Fruit fly (Drosophila melanogaster) whole organism, embryonic: Measurements from ENCODE around the gene Srg3.

Experiments
- Adf1 ChIP-seq: fragments of 200-800 bp; sonication (Bioruptor generic); IDR thresholded peaks from 2 replicates; pipeline ENCODE4 v1.3.6; 2022; ENCODE audit warnings: missing biosample characterization, missing genetic modification characterization
- Asciz ChIP-seq: fragments of 200-800 bp; sonication (Bioruptor generic); optimal IDR thresholded peaks from 2 replicates; lab custom pipeline; 2017; ENCODE audit warnings: missing biosample characterization, mild to moderate bottlenecking, missing genetic modification characterization, missing genetic modification reagents
- BtbVII ChIP-seq: fragments of 200-800 bp; sonication (Bioruptor generic); optimal IDR thresholded peaks from 3 replicates; lab custom pipeline; 2017; ENCODE audit warnings: missing biosample characterization, mild to moderate bottlenecking, missing genetic modification characterization
- Bteb2 ChIP-seq: fragments of 200-800 bp; sonication (Bioruptor generic); optimal IDR thresholded peaks from 2 replicates; lab custom pipeline; 2016; ENCODE audit warnings: missing biosample characterization, missing genetic modification characterization
- CG10543 ChIP-seq: fragments of 200-800 bp; sonication (Bioruptor generic); optimal IDR thresholded peaks from 3 replicates; lab custom pipeline; 2017; ENCODE audit warnings: missing biosample characterization, mild to moderate bottlenecking, missing genetic modification characterization, moderate library complexity
- CG11456 ChIP-seq: fragments of 200-800 bp; sonication (Bioruptor generic); IDR thresholded peaks from 3 replicates; pipeline ENCODE4 v1.3.6; 2022; ENCODE audit warnings: missing biosample characterization, missing genetic modification characterization
- CG11504 ChIP-seq: fragments of 200-800 bp; sonication (Bioruptor generic); optimal IDR thresholded peaks from 3 replicates; lab custom pipeline; 2019; ENCODE audit warnings: missing biosample characterization, mild to moderate bottlenecking, missing genetic modification characterization, moderate library complexity
- CG11696 ChIP-seq: fragments of 200-800 bp; sonication (Bioruptor generic); IDR thresholded peaks from 2 replicates; pipeline ENCODE4 v1.3.6; 2022; ENCODE audit warnings: missing biosample characterization, missing genetic modification characterization
- CG11723 ChIP-seq: fragments of 200-800 bp; sonication (Bioruptor generic); optimal IDR thresholded peaks from 2 replicates; lab custom pipeline; 2017; ENCODE audit warnings: missing biosample characterization, mild to moderate bottlenecking, missing genetic modification characterization
- CG12299 ChIP-seq: fragments of 200-800 bp; sonication (Bioruptor generic); optimal IDR thresholded peaks from 2 replicates; lab custom pipeline; 2018; ENCODE audit warnings: missing biosample characterization, mild to moderate bottlenecking, missing genetic modification characterization
- CG13424 ChIP-seq: fragments of 200-800 bp; sonication (Bioruptor generic); optimal IDR thresholded peaks from 2 replicates; lab custom pipeline; 2019; ENCODE audit warnings: missing biosample characterization, mild to moderate bottlenecking, missing genetic modification characterization, moderate library complexity
- CG14050 ChIP-seq: fragments of 200-800 bp; sonication (Bioruptor generic); IDR thresholded peaks from 3 replicates; pipeline ENCODE4 v1.3.6; 2022; ENCODE audit warnings: missing biosample characterization, missing genetic modification characterization
- CG14667 ChIP-seq: fragments of 200-800 bp; sonication (Bioruptor generic); IDR thresholded peaks from 2 replicates; pipeline ENCODE4 v1.3.6; 2022; ENCODE audit warnings: missing biosample characterization, missing genetic modification characterization
- CG15601 ChIP-seq: fragments of 200-800 bp; sonication (Bioruptor generic); optimal IDR thresholded peaks from 3 replicates; lab custom pipeline; 2019; ENCODE audit warnings: missing biosample characterization, mild to moderate bottlenecking, missing genetic modification characterization, moderate library complexity
- CG17328 ChIP-seq: fragments of 200-800 bp; sonication (Bioruptor generic); IDR thresholded peaks from 2 replicates; pipeline ENCODE4 v1.3.6; 2022; ENCODE audit warnings: missing biosample characterization, missing genetic modification characterization
- CG18619 ChIP-seq: fragments of 200-800 bp; sonication (Bioruptor generic); optimal IDR thresholded peaks from 3 replicates; lab custom pipeline; 2017; ENCODE audit warnings: missing biosample characterization, mild to moderate bottlenecking, missing genetic modification characterization
- CG2678 ChIP-seq: fragments of 200-800 bp; sonication (Bioruptor generic); optimal IDR thresholded peaks from 3 replicates; lab custom pipeline; 2019; ENCODE audit warnings: missing biosample characterization, mild to moderate bottlenecking, missing genetic modification characterization, moderate library complexity
- CG31224 ChIP-seq: fragments of 200-800 bp; sonication (Bioruptor generic); IDR thresholded peaks from 2 replicates; pipeline ENCODE4 v1.3.6; 2022; ENCODE audit warnings: missing biosample characterization, missing genetic modification characterization
- CG31441 ChIP-seq: fragments of 200-800 bp; sonication (Bioruptor generic); IDR thresholded peaks from 2 replicates; pipeline ENCODE4 v1.3.6; 2022; ENCODE audit warnings: missing biosample characterization, missing genetic modification characterization
- CG4404 ChIP-seq: fragments of 200-800 bp; sonication (Bioruptor generic); IDR thresholded peaks from 2 replicates; pipeline ENCODE4 v1.3.6; 2022; ENCODE audit warnings: missing biosample characterization, missing genetic modification characterization
- CG4820 ChIP-seq: fragments of 200-800 bp; sonication (Bioruptor generic); optimal IDR thresholded peaks from 3 replicates; lab custom pipeline; 2016; ENCODE audit warnings: missing biosample characterization, missing genetic modification characterization
- CG5953 ChIP-seq: fragments of 200-800 bp; sonication (Bioruptor generic); IDR thresholded peaks from 2 replicates; pipeline ENCODE4 v1.3.6; 2022; ENCODE audit warnings: missing biosample characterization, missing genetic modification characterization
- CG8765 ChIP-seq: fragments of 200-800 bp; sonication (Bioruptor generic); IDR thresholded peaks from 2 replicates; pipeline ENCODE4 v1.3.6; 2022; ENCODE audit warnings: missing biosample characterization, missing genetic modification characterization
- CG9797 ChIP-seq: fragments of 200-800 bp; sonication (Bioruptor generic); optimal IDR thresholded peaks from 3 replicates; lab custom pipeline; 2018; ENCODE audit warnings: missing biosample characterization, mild to moderate bottlenecking, missing genetic modification characterization
- CTCF ChIP-seq: fragments of 200-800 bp; sonication (Bioruptor generic); optimal IDR thresholded peaks from 2 replicates; lab custom pipeline; 2017; ENCODE audit warnings: missing biosample characterization, mild to moderate bottlenecking, missing genetic modification characterization, moderate library complexity
- Fer1 ChIP-seq: fragments of 200-800 bp; sonication (Bioruptor generic); optimal IDR thresholded peaks from 2 replicates; lab custom pipeline; 2017; ENCODE audit warnings: missing biosample characterization, mild to moderate bottlenecking, missing genetic modification characterization
- H15 ChIP-seq: fragments of 200-800 bp; sonication (Bioruptor generic); IDR thresholded peaks from 3 replicates; pipeline ENCODE4 v1.3.6; 2022; ENCODE audit warnings: missing biosample characterization, missing genetic modification characterization
- HLH54F ChIP-seq: fragments of 200-800 bp; sonication (Bioruptor generic); optimal IDR thresholded peaks from 3 replicates; lab custom pipeline; 2016; ENCODE audit warnings: missing biosample characterization, missing genetic modification characterization
- Hmx ChIP-seq: fragments of 200-800 bp; sonication (Bioruptor generic); optimal IDR thresholded peaks from 2 replicates; lab custom pipeline; 2016; ENCODE audit warnings: missing biosample characterization, missing genetic modification characterization
- ac ChIP-seq: fragments of 200-800 bp; sonication (Bioruptor generic); optimal IDR thresholded peaks from 3 replicates; lab custom pipeline; 2017; ENCODE audit warnings: missing biosample characterization, mild to moderate bottlenecking, missing genetic modification characterization
- bsh ChIP-seq, 2 experiments: fragments of 200-800 bp; sonication (Bioruptor generic); optimal IDR thresholded peaks; 2 replicates each; lab custom pipeline; 2017 to 2018; ENCODE audit warnings: mild to moderate bottlenecking in 2 of 2, missing biosample characterization in 2 of 2, missing genetic modification characterization in 2 of 2, moderate library complexity in 1 of 2
- cg ChIP-seq: fragments of 200-800 bp; sonication (Bioruptor generic); optimal IDR thresholded peaks from 3 replicates; lab custom pipeline; 2019; ENCODE audit warnings: missing biosample characterization, mild to moderate bottlenecking, missing genetic modification characterization, moderate library complexity
- dmrt11E ChIP-seq: fragments of 200-800 bp; sonication (Bioruptor generic); optimal IDR thresholded peaks from 3 replicates; lab custom pipeline; 2018; ENCODE audit warnings: missing biosample characterization, mild to moderate bottlenecking, missing genetic modification characterization, moderate library complexity
- fd64A ChIP-seq: fragments of 200-800 bp; sonication (Bioruptor generic); optimal IDR thresholded peaks from 3 replicates; lab custom pipeline; 2018; ENCODE audit warnings: missing biosample characterization, mild to moderate bottlenecking, missing genetic modification characterization
- gcm ChIP-seq: fragments of 200-800 bp; sonication (Bioruptor generic); optimal IDR thresholded peaks from 2 replicates; lab custom pipeline; 2019; ENCODE audit warnings: missing biosample characterization, mild to moderate bottlenecking, missing genetic modification characterization, moderate library complexity
- gcm2 ChIP-seq: fragments of 200-800 bp; sonication (Bioruptor generic); optimal IDR thresholded peaks from 2 replicates; lab custom pipeline; 2016; ENCODE audit warnings: missing biosample characterization, missing genetic modification characterization
- hth ChIP-seq: fragments of >200 bp; optimal IDR thresholded peaks from 2 replicates; lab custom pipeline; 2017; ENCODE audit warnings: inconsistent platforms
- jigr1 ChIP-seq: fragments of 200-800 bp; sonication (Bioruptor generic); IDR thresholded peaks from 3 replicates; pipeline ENCODE4 v1.3.6; 2022; ENCODE audit warnings: missing biosample characterization, missing genetic modification characterization
- knrl ChIP-seq: fragments of 200-800 bp; sonication (Bioruptor generic); IDR thresholded peaks from 3 replicates; pipeline ENCODE4 v1.3.6; 2022; ENCODE audit warnings: missing biosample characterization, missing genetic modification characterization; ENCODE audit not compliant: partially characterized antibody
- lilli ChIP-seq: fragments of 200-800 bp; sonication (Bioruptor generic); optimal IDR thresholded peaks from 3 replicates; lab custom pipeline; 2016; ENCODE audit warnings: missing biosample characterization, missing genetic modification characterization
- mam ChIP-seq: fragments of 200-800 bp; sonication (Bioruptor generic); optimal IDR thresholded peaks from 3 replicates; lab custom pipeline; 2016; ENCODE audit warnings: missing biosample characterization, missing genetic modification characterization
- mirr ChIP-seq: fragments of 200-800 bp; sonication (Bioruptor generic); optimal IDR thresholded peaks from 3 replicates; lab custom pipeline; 2018; ENCODE audit warnings: missing biosample characterization, mild to moderate bottlenecking, missing genetic modification characterization
- nmo ChIP-seq: fragments of 200-800 bp; sonication (Bioruptor generic); optimal IDR thresholded peaks from 2 replicates; lab custom pipeline; 2018; ENCODE audit warnings: missing biosample characterization, mild to moderate bottlenecking, missing genetic modification characterization, moderate library complexity
- phol ChIP-seq: fragments of 200-800 bp; sonication (Bioruptor generic); optimal IDR thresholded peaks from 3 replicates; lab custom pipeline; 2018; ENCODE audit warnings: missing biosample characterization, mild to moderate bottlenecking, missing genetic modification characterization, moderate library complexity
- ranshi ChIP-seq: fragments of 200-800 bp; sonication (Bioruptor generic); IDR thresholded peaks from 2 replicates; pipeline ENCODE4 v1.3.6; 2022; ENCODE audit warnings: missing biosample characterization, missing genetic modification characterization
- row ChIP-seq: fragments of 200-800 bp; sonication (Bioruptor generic); IDR thresholded peaks from 3 replicates; pipeline ENCODE4 v1.3.6; 2022; ENCODE audit warnings: missing biosample characterization, missing genetic modification characterization
- sob ChIP-seq: fragments of 200-800 bp; sonication (Bioruptor generic); IDR thresholded peaks from 2 replicates; pipeline ENCODE4 v1.3.6; 2022; ENCODE audit warnings: missing biosample characterization, missing genetic modification characterization
- sug ChIP-seq: fragments of 200-800 bp; optimal IDR thresholded peaks from 2 replicates; lab custom pipeline; 2019; ENCODE audit warnings: missing biosample characterization, mild to moderate bottlenecking, missing genetic modification characterization, moderate library complexity
- toy ChIP-seq: fragments of 200-800 bp; sonication (Bioruptor generic); IDR thresholded peaks from 2 replicates; pipeline ENCODE4 v1.3.6; 2022; ENCODE audit warnings: missing biosample characterization, missing genetic modification characterization
- vnd ChIP-seq: fragments of 200-800 bp; sonication (Bioruptor generic); IDR thresholded peaks from 3 replicates; pipeline ENCODE4 v1.3.6; 2022; ENCODE audit warnings: missing biosample characterization, missing genetic modification characterization; ENCODE audit not compliant: partially characterized antibody

The Srg3 gene

DNA sequence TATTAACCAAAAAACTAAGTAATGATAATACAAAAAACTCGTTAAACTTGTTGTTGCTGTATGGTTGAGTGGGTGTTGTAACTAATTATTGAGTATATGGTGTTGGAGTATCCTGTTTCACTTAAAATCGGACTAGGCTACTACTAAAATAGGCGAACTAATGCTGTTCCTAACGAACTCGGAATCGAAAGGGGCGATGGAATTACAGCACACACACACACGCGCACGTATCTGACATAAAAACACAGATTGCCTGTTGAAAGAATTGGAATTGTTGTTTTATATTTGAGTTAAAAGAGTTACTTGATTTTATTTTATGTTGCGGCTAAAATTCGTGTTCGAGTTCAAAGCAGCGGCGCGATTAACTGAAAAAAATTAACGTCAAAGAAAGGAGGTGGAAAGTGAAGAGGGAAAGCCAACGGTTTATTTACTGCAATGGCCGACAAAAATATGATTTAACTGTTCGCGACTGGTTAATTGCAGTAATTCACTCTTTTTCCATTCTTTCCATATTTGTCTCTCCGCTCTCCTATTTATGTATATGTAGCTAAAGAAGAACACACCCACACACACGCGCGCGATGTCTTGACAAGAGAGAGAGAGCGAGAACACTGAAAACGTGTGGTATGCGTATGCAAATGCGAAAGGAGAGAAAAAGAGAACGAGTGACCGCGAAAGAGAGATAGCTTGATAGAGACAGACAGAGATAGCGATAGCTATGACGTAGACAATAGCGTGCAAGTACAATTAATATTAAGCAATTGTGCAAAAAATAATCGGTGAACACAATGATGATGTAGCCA is 41.5 kb upstream of the Srg3 start (continued):
- no peak for TF ChIP-seq vnd (GFP tag; lab: Robert Waterston, UW)
- TF ChIP-seq gcm (GFP tag; lab: Kevin White, UChicago): no peak
- no peak for TF ChIP-seq CG8765
- no peak for TF ChIP-seq CG17328 (GFP tag; lab: Robert Waterston, UW)
- no peak for TF ChIP-seq CG12299
- TF ChIP-seq ac (GFP tag; lab: Kevin White, UChicago): no peak
- TF ChIP-seq CG31224 (GFP tag; lab: Robert Waterston, UW): no peak
- TF ChIP-seq CG11696: no peak
- TF ChIP-seq CG13424 (tag; lab: Kevin White, UChicago): no peak
- no peak for TF ChIP-seq dmrt11E
- no peak for TF ChIP-seq CG11723
- TF ChIP-seq phol (tag; lab: Kevin White, UChicago): no peak
- no peak for TF ChIP-seq CG5953 (GFP tag; lab: Robert Waterston, UW)
- no peak for TF ChIP-seq CG18619 (GFP tag; lab: Kevin White, UChicago)
- no peak for TF ChIP-seq mam (GFP tag; lab: Kevin White, UChicago)
- no peak for TF ChIP-seq CG4404 (GFP tag; lab: Robert Waterston, UW)
- TF ChIP-seq CG14050 (GFP tag; lab: Robert Waterston, UW): no peak
- no peak for TF ChIP-seq CG15601
- TF ChIP-seq CG4820: no peak
- peak; percentile 85 for TF ChIP-seq BtbVII (GFP tag; lab: Kevin White, UChicago)
- no peak for TF ChIP-seq HLH54F (GFP tag; lab: Kevin White, UChicago)
- peak in 1 of 2 experiments; percentile 12 for TF ChIP-seq bsh (GFP tag; optimal IDR thresholded peaks at IDR 0.05; lab: Kevin White, UChicago)
- peak; percentile 90 for TF ChIP-seq cg (GFP tag; lab: Kevin White, UChicago)
- no peak for TF ChIP-seq nmo (GFP tag; lab: Kevin White, UChicago)
- TF ChIP-seq CG14667 (GFP tag; lab: Robert Waterston, UW): no peak

DNA sequence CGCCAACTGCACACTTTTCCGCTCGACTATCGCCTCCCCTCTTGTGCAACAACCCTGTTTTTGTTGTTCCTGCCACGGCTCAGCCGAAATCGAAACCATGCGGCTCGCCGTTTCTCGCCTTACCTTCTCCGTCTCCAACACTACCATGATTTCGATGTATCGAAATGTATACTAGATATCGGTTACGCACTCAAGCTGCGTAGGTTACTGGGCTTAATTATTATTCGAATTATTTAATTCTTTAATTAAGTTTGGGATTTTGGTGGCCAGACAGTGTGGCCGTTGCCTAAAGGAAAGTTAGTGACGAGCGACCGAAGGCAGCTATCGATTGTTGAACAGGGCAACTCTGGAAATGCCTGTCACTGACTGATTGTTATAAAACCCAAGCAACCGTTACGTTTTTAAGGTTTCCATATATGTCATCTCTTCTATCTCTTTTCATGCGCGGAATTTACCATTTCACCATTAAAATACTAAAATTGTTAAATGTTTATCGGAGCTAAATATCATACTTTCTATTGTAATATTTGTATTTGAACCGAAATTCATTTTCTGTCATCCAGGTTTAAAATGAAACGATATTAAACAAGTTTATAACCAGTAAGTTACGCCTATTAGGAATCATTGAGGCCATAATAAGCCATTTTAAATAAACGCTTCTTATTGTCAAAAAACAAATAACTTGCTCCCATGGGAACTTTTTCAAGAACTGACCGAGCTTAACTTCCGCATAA is 40.7 kb upstream of the Srg3 start, which contains the start of gene eIF4E1:
eIF4E1 (minus strand) TSS at position 304 of the 734 bp plus-strand sequence.
- TF ChIP-seq Fer1 (GFP tag; lab: Kevin White, UChicago) (no peak), H15 (GFP tag; lab: Robert Waterston, UW) (no peak), hth (no peak), lilli (peak; percentile 2), row (peak; percentile 50), Hmx (GFP tag; lab: Kevin White, UChicago) (no peak), toy (GFP tag; lab: Robert Waterston, UW) (no peak), sug (tag; lab: Kevin White, UChicago) (peak; percentile 14), fd64A (GFP tag; lab: Kevin White, UChicago) (no peak), gcm2 (GFP tag; lab: Kevin White, UChicago) (no peak), CG11504 (tag; lab: Kevin White, UChicago) (no peak), knrl (GFP tag; lab: Robert Waterston, UW) (peak; percentile 86), mirr (GFP tag; lab: Kevin White, UChicago) (no peak), CG10543 (GFP tag; lab: Kevin White, UChicago) (no peak), mam (GFP tag; lab: Kevin White, UChicago) (peak; percentile 60), ranshi (GFP tag; lab: Robert Waterston, UW) (no peak), jigr1 (GFP tag; lab: Robert Waterston, UW) (no peak), CG11456 (GFP tag; lab: Robert Waterston, UW) (no peak), Adf1 (GFP tag; lab: Robert Waterston, UW) (0 out of 2 replicates have a peak, but pooled peaks have one; percentile 28), CG9797 (peak; percentile 91), sob (peak; percentile 41), CG2678 (no peak), CTCF (GFP tag; lab: Kevin White, UChicago) (no peak), CG31441 (GFP tag; lab: Robert Waterston, UW) (no peak), Bteb2 (GFP tag; lab: Kevin White, UChicago) (no peak), Asciz (GFP tag; lab: Kevin White, UChicago) (no peak)
